Worm (Caenorhabditis elegans) whole organism, early embryonic: ENCODE measurements around the gene C54F6.15.

ENCODE experiments used
- F13C5.2 ChIP-seq: sonication (generic microtip); optimal IDR thresholded peaks from 2 replicates; lab custom pipeline; 2017; ENCODE audit warnings: mild to moderate bottlenecking, missing genetic modification characterization, inconsistent platforms, missing compliant biosample characterization
- ama-1 ChIP-seq: fragments of 150-350 bp; optimal IDR thresholded peaks from 2 replicates; lab custom pipeline; 2014
- ceh-13 ChIP-seq: fragments of 200-800 bp; sonication (Bioruptor generic); optimal IDR thresholded peaks from 2 replicates; lab custom pipeline; 2018; ENCODE audit warnings: mild to moderate bottlenecking, missing genetic modification characterization, missing compliant biosample characterization
- ceh-36 ChIP-seq: sonication (generic microtip); optimal IDR thresholded peaks from 2 replicates; lab custom pipeline; 2016; ENCODE audit warnings: missing genetic modification characterization, inconsistent platforms, missing compliant biosample characterization
- flt-1 ChIP-seq: fragments of 200-800 bp; sonication (Bioruptor generic); IDR thresholded peaks from 2 replicates; pipeline ENCODE4 v1.3.6; 2022; ENCODE audit warnings: missing genetic modification characterization, missing compliant biosample characterization
- hmg-4 ChIP-seq: fragments of 200-800 bp; sonication (Bioruptor generic); optimal IDR thresholded peaks from 2 replicates; lab custom pipeline; 2018; ENCODE audit warnings: mild to moderate bottlenecking, missing genetic modification characterization, missing compliant biosample characterization
- hnd-1 ChIP-seq: sonication (generic microtip); optimal IDR thresholded peaks from 2 replicates; lab custom pipeline; 2016; ENCODE audit warnings: missing genetic modification characterization, missing compliant biosample characterization
- pes-1 ChIP-seq: fragments of 200-800 bp; sonication (Bioruptor generic); IDR thresholded peaks from 2 replicates; pipeline ENCODE4 v1.3.6; 2022; ENCODE audit warnings: missing genetic modification reagents, missing genetic modification characterization, missing compliant biosample characterization
- scrt-1 ChIP-seq: fragments of 200-800 bp; sonication (Bioruptor generic); IDR thresholded peaks from 2 replicates; pipeline ENCODE4 v1.3.6; 2022; ENCODE audit warnings: missing genetic modification characterization, missing compliant biosample characterization
- sea-1 ChIP-seq: fragments of 200-800 bp; sonication (Bioruptor generic); conservative IDR thresholded peaks from 2 replicates; pipeline ENCODE4 v1.3.6; 2022; ENCODE audit warnings: missing genetic modification characterization, missing compliant biosample characterization
- tra-4 ChIP-seq: sonication (generic microtip); optimal IDR thresholded peaks from 2 replicates; lab custom pipeline; 2017; ENCODE audit warnings: missing genetic modification characterization, missing compliant biosample characterization

- TF ChIP-seq flt-1 (no peak), ama-1 (lab: Kevin White, UChicago) (no peak), ceh-36 (tag; lab: Kevin White, UChicago) (no peak), scrt-1 (GFP tag; lab: Robert Waterston, UW) (no peak), hnd-1 (tag; lab: Kevin White, UChicago) (no peak), ceh-13 (no peak), pes-1 (no peak), sea-1 (GFP tag; lab: Robert Waterston, UW) (no peak), F13C5.2 (tag; lab: Kevin White, UChicago) (no peak), tra-4 (no peak), hmg-4 (GFP tag; lab: Kevin White, UChicago) (no peak)
Measured at ce11 chrV:7538018-7538417, 15.8 kb upstream of the C54F6.15 start, which contains the start of gene C54F6.12.
